Worm (Caenorhabditis elegans): ENCODE data around the gene C34D4.4.

The C34D4.4 gene

ce11 chrIV:7147722-7148121, 1.4 kb upstream of the C34D4.4 start (continued):
- TF ChIP-seq lin-39 (tag; optimal IDR thresholded peaks at IDR 0.05), result no peak
- no peak for TF ChIP-seq jun-1 (tag; optimal IDR thresholded peaks at IDR 0.05)

- TF ChIP-seq nhr-23 (tag; optimal IDR thresholded peaks at IDR 0.05) (no peak), zag-1 (tag; optimal IDR thresholded peaks at IDR 0.05) (no peak), lsy-12 (tag; optimal IDR thresholded peaks at IDR 0.05) (no peak), tbx-2 (tag; optimal IDR thresholded peaks at IDR 0.05) (no peak), nhr-43 (tag; optimal IDR thresholded peaks at IDR 0.05; ENCODE audit: poor library complexity, severe bottlenecking) (no peak), egl-27 (tag; optimal IDR thresholded peaks at IDR 0.05) (no peak), eor-1 (tag; optimal IDR thresholded peaks at IDR 0.05) (no peak), skn-1 (tag; optimal IDR thresholded peaks at IDR 0.05) (no peak), fos-1 (tag; optimal IDR thresholded peaks at IDR 0.05) (no peak), jun-1 (tag; optimal IDR thresholded peaks at IDR 0.05) (no peak), nhr-77 (tag; optimal IDR thresholded peaks at IDR 0.05) (no peak), mdl-1 (tag; optimal IDR thresholded peaks at IDR 0.05) (no peak)
Measured at ce11 chrIV:7152409-7152808, 3.2 kb downstream of the C34D4.4 start, which contains the start of gene col-113. TSS of gene col-113 (minus strand) at chrIV:7152509.

- no peak for TF ChIP-seq R02D3.7 (tag; optimal IDR thresholded peaks at IDR 0.05)
- TF ChIP-seq unc-39 (tag; optimal IDR thresholded peaks at IDR 0.05), result no peak
- no peak for TF ChIP-seq lin-15B (tag; optimal IDR thresholded peaks at IDR 0.05)
- no peak for TF ChIP-seq pqm-1 (tag; optimal IDR thresholded peaks at IDR 0.05)
- TF ChIP-seq ztf-11 (tag; optimal IDR thresholded peaks at IDR 0.05), result no peak
- TF ChIP-seq fkh-2 (tag; optimal IDR thresholded peaks at IDR 0.05), result no peak
- TF ChIP-seq nhr-76 (tag; optimal IDR thresholded peaks at IDR 0.05), result no peak
- no peak for TF ChIP-seq lin-39 (tag; optimal IDR thresholded peaks at IDR 0.05)
- TF ChIP-seq egl-27 (tag; optimal IDR thresholded peaks at IDR 0.05), result no peak
- no peak for TF ChIP-seq nhr-77 (tag; optimal IDR thresholded peaks at IDR 0.05)
- no peak for TF ChIP-seq sea-2 (GFP tag; optimal IDR thresholded peaks at IDR 0.05)
- TF ChIP-seq nhr-11 (tag; optimal IDR thresholded peaks at IDR 0.05), result no peak
- TF ChIP-seq eor-1 (tag; optimal IDR thresholded peaks at IDR 0.05), result no peak
Measured at ce11 chrIV:7153362-7153761, 4.2 kb downstream of the C34D4.4 start, which contains the start of gene C34D4.3. TSS of gene C34D4.3 (plus strand) at chrIV:7153662.

- TF ChIP-seq ceh-28 (tag; optimal IDR thresholded peaks at IDR 0.05) (no peak), nhr-237 (tag; optimal IDR thresholded peaks at IDR 0.05) (no peak), nhr-77 (tag; optimal IDR thresholded peaks at IDR 0.05) (no peak), nhr-23 (tag; optimal IDR thresholded peaks at IDR 0.05) (no peak), lin-15B (tag; optimal IDR thresholded peaks at IDR 0.05) (no peak), pha-4 (tag; optimal IDR thresholded peaks at IDR 0.05) (no peak), pqm-1 (tag; optimal IDR thresholded peaks at IDR 0.05) (no peak), daf-12 (tag; optimal IDR thresholded peaks at IDR 0.05) (no peak), mdl-1 (tag; optimal IDR thresholded peaks at IDR 0.05) (no peak), nhr-76 (tag; optimal IDR thresholded peaks at IDR 0.05) (no peak), nhr-11 (tag; optimal IDR thresholded peaks at IDR 0.05) (no peak)
Measured at ce11 chrIV:7154356-7154755, 5.2 kb downstream of the C34D4.4 start, which contains the start of gene C34D4.2. TSS of gene C34D4.2 (plus strand) at chrIV:7154656.

ce11 chrIV:7156356-7156755, 7.2 kb downstream of the C34D4.4 start, which contains the start of gene maph-9:
TSS of gene maph-9 (plus strand) at chrIV:7156628.
- TF ChIP-seq nhr-28 (tag; optimal IDR thresholded peaks at IDR 0.05) (no peak), nhr-43 (tag; optimal IDR thresholded peaks at IDR 0.05; ENCODE audit: poor library complexity, severe bottlenecking) (no peak), nhr-76 (tag; optimal IDR thresholded peaks at IDR 0.05) (no peak), elt-1 (tag; optimal IDR thresholded peaks at IDR 0.05) (no peak), unc-39 (tag; optimal IDR thresholded peaks at IDR 0.05) (no peak), aly-2 (tag; optimal IDR thresholded peaks at IDR 0.05) (no peak), snpc-4 (tag; optimal IDR thresholded peaks at IDR 0.05) (no peak), nhr-67 (tag; optimal IDR thresholded peaks at IDR 0.05) (no peak), elt-2 (tag; optimal IDR thresholded peaks at IDR 0.05) (no peak), nhr-25 (tag; optimal IDR thresholded peaks at IDR 0.05) (no peak), ceh-28 (tag; optimal IDR thresholded peaks at IDR 0.05) (no peak), tbx-2 (tag; optimal IDR thresholded peaks at IDR 0.05) (no peak), fos-1 (tag; optimal IDR thresholded peaks at IDR 0.05) (no peak), ceh-9 (tag; optimal IDR thresholded peaks at IDR 0.05) (no peak), sea-2 (GFP tag; optimal IDR thresholded peaks at IDR 0.05) (no peak), nhr-77 (tag; optimal IDR thresholded peaks at IDR 0.05) (no peak), nhr-12 (tag; optimal IDR thresholded peaks at IDR 0.05) (no peak)

Measured in whole organism, L3 larva.